Worm (Caenorhabditis elegans): Measurements from ENCODE around the gene madf-5.

- TF ChIP-seq ztf-23 (GFP tag; IDR thresholded peaks at IDR 0.05) (no peak), flt-1 (GFP tag; IDR thresholded peaks at IDR 0.05) (no peak), T22C8.4 (GFP tag; IDR thresholded peaks at IDR 0.05) (no peak), ztf-29 (GFP tag; IDR thresholded peaks at IDR 0.05) (no peak)
These were observed 45.3 kb downstream of the madf-5 start for ce11 chrII:14618764-14619163.

Data from whole organism, midembryonic.